Worm (Caenorhabditis elegans): Measurements from ENCODE around the gene mlcd-1.

DNA sequence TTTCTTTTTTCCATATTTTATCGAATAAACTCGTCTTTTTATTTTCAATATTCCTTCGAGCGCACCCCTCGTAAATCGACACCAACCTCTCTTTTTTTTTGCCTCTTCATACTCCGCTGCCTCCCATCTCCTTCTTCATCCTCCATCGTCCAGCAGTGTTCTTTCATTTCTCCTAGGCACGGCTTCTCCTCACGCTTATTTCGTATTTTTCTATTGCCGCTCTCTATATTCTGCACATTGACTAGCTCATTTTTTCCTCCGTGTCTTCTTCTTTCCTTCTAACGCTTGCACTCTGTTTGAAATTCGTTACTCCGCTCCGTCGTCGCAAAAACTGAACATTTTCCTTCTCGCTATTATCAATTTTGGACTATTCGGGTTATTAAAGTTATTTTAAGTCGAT is 12.6 kb downstream of the mlcd-1 start:
- TF ChIP-seq nhr-28 (tag; optimal IDR thresholded peaks at IDR 0.05) (no peak), ceh-82 (tag; optimal IDR thresholded peaks at IDR 0.05) (no peak), fos-1 (tag; optimal IDR thresholded peaks at IDR 0.05) (no peak), dmd-8 (GFP tag; IDR thresholded peaks at IDR 0.05) (no peak), lim-7 (GFP tag; IDR thresholded peaks at IDR 0.05) (no peak), mdl-1 (tag; optimal IDR thresholded peaks at IDR 0.05) (no peak), lin-38 (GFP tag; IDR thresholded peaks at IDR 0.05) (no peak), ces-1 (GFP tag; optimal IDR thresholded peaks at IDR 0.05) (no peak), egl-43 (GFP tag; IDR thresholded peaks at IDR 0.05) (no peak)

Data from whole organism, L4 larva.